Worm (Caenorhabditis elegans): ENCODE results near the gene Y51A2B.9.

The Y51A2B.9 gene

DNA sequence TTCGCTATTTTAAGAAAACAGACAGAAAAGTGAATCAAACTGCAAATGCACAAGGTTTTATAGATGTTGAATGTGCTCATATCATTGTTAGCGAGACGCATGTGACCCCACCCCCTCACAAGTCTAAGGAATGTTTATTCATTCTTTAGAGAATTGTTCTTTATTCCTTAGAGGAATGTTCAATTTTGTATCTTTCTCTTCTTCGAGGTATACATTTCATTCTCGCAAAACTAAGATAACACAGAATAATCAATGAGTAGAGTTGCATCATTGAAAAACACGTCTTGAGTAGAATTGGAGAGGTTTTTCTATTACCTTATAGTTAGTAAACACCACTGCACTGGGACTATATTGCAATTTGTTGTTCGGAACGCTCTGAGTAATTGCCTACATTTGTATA, 39.4 kb upstream of the Y51A2B.9 start, which contains the start of gene ZK262.20:
ZK262.20 (minus strand) TSS at position 101 of the 400 bp plus-strand sequence.
- TF ChIP-seq him-1 (tag; optimal IDR thresholded peaks at IDR 0.05) (no peak), hmg-1.2 (GFP tag; IDR thresholded peaks at IDR 0.05) (no peak), lir-1 (GFP tag; conservative IDR thresholded peaks at IDR 0.05) (no peak), tbp1 (GFP tag; optimal IDR thresholded peaks at IDR 0.05) (no peak), K11D2.4 (GFP tag; IDR thresholded peaks at IDR 0.05) (no peak), C06A6.2 (GFP tag; conservative IDR thresholded peaks at IDR 0.05) (no peak), ceh-79 (tag; optimal IDR thresholded peaks at IDR 0.05) (no peak), sea-2 (GFP tag; IDR thresholded peaks at IDR 0.05) (no peak), Y53G8AR.9 (GFP tag; conservative IDR thresholded peaks at IDR 0.05) (no peak), zim-3 (tag; optimal IDR thresholded peaks at IDR 0.05) (no peak), athp-1 (tag; optimal IDR thresholded peaks at IDR 0.05) (no peak), rec-8 (tag; optimal IDR thresholded peaks at IDR 0.05) (no peak), F22D6.2 (tag; optimal IDR thresholded peaks at IDR 0.05) (no peak), lsl-1 (GFP tag; optimal IDR thresholded peaks at IDR 0.05) (no peak), egrh-3 (GFP tag; IDR thresholded peaks at IDR 0.05) (no peak), F57A8.1 (GFP tag; optimal IDR thresholded peaks at IDR 0.05) (no peak), madf-3 (GFP tag; IDR thresholded peaks at IDR 0.05) (no peak)

DNA sequence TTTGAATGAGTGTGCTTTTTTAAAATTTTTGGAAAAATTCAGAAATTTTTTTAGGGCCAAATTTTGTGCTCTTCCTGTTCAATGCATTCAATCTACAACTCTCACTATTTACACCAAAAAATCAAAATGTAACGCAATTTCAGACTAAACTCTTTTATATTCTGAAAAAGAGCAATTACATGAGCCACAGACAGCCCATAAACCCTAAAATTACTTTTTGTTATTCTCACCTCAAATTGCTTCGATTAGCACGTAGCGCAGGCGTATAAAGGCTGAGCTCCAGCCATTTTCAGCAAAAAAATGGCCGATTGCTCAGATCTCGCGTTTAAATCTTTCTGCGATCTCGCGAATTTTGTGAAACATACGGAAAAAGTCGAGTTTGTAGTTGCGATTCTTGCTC, 35.9 kb upstream of the Y51A2B.9 start, which contains the start of gene srw-82:
srw-82 (plus strand) TSS at position 301 of the 400 bp plus-strand sequence.
- no peak for TF ChIP-seq rec-8 (tag; optimal IDR thresholded peaks at IDR 0.05)
- TF ChIP-seq him-1 (tag; optimal IDR thresholded peaks at IDR 0.05): no peak

DNA sequence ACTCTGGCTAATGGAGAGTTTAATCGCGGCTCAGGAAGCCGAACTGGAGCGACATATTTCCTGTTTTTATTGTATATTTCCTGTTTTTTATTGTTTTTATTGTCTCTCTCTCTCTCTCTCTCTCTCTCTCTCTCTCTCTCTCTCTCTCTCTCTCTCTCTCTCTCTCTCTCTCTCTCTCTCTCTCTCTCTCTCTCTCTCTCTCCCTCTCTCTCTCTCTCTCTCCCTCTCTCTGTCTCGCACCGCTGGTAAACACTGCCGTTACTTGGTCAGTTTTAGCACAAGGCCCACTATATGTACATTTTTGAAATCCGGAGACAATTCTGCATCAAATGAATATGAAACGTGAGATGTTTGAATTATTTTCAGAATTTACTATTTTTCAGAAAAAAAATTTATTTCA, 35.3 kb upstream of the Y51A2B.9 start:
- TF ChIP-seq madf-6 (GFP tag; IDR thresholded peaks at IDR 0.05) (no peak), mcd-1 (GFP tag; IDR thresholded peaks at IDR 0.05) (0 out of 2 replicates have a peak, but pooled peaks have one; percentile 12), egrh-3 (GFP tag; IDR thresholded peaks at IDR 0.05) (peak; percentile 81)

DNA sequence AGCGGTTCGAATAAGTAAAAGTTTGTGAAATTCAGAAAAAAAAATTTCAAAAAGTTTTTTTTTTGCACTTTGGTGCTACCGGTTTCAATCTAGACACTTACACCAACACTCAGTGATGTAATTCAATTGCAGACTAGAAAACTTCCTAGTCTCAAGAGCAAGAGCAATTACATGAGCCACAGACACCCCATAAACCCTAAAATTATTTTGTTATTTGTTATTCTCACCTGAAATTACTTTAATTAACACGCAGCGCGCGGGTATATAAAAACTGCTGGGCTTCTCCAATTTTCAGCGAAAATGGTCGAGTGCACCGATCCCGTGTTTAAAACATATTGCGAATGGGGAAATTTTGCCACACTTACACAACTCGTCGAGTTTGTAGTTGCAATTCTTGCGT, 30.7 kb upstream of the Y51A2B.9 start, which contains the start of gene srw-83:
srw-83 (plus strand) TSS at position 301 of the 400 bp plus-strand sequence.
- TF ChIP-seq dpff-1 (tag; optimal IDR thresholded peaks at IDR 0.05): no peak
- TF ChIP-seq lin-40 (tag; optimal IDR thresholded peaks at IDR 0.05): no peak
- no peak for TF ChIP-seq madf-3 (GFP tag; IDR thresholded peaks at IDR 0.05)
- TF ChIP-seq Y79H2A.3 (GFP tag; conservative IDR thresholded peaks at IDR 0.05): no peak
- no peak for TF ChIP-seq F52B5.7 (tag; optimal IDR thresholded peaks at IDR 0.05)
- no peak for TF ChIP-seq lsy-27 (tag; optimal IDR thresholded peaks at IDR 0.05; ENCODE audit: borderline replicate concordance, insufficient read depth)
- no peak for TF ChIP-seq madf-8 (GFP tag; conservative IDR thresholded peaks at IDR 0.05)
- no peak for TF ChIP-seq mes-4 (tag; optimal IDR thresholded peaks at IDR 0.05)
- TF ChIP-seq B0336.3 (GFP tag; IDR thresholded peaks at IDR 0.05): no peak
- TF ChIP-seq B0019.2 (GFP tag; conservative IDR thresholded peaks at IDR 0.05): no peak
- no peak for TF ChIP-seq C17E4.6 (GFP tag; IDR thresholded peaks at IDR 0.05)

DNA sequence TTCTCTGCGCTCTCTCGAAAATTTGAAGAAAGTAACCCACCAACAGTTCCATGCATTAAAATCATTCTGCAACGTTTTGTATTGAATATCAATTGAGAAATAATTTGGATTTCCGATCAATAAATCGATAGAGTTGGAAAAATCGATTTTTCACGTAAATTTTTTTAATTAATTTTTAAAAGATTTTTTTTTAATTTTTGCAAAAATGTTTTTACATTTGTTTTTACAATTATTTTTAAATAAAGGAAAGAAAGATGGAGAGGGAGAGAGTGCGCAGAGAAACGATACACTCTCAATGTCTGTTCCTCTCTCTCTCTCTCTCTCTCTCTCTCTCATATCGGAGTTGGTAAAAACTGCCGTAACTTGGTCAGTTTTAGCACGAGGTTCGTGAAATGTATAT, 30.0 kb upstream of the Y51A2B.9 start, which contains the start of gene ZK262.19:
ZK262.19 (minus strand) TSS at position 101 of the 400 bp plus-strand sequence.
- TF ChIP-seq cebp-1 (GFP tag; IDR thresholded peaks at IDR 0.05): no peak
- no peak for TF ChIP-seq cebp-1 (tag; optimal IDR thresholded peaks at IDR 0.05)
- no peak for TF ChIP-seq aptf-2 (GFP tag; conservative IDR thresholded peaks at IDR 0.05)
- no peak for TF ChIP-seq ceh-27 (GFP tag; optimal IDR thresholded peaks at IDR 0.05)
- TF ChIP-seq dpff-1 (tag; optimal IDR thresholded peaks at IDR 0.05): no peak
- no peak for TF ChIP-seq lir-1 (GFP tag; conservative IDR thresholded peaks at IDR 0.05)
- no peak for TF ChIP-seq let-526 (GFP tag; IDR thresholded peaks at IDR 0.05)
- TF ChIP-seq dox-1 (GFP tag; IDR thresholded peaks at IDR 0.05): no peak
- no peak for TF ChIP-seq madf-6 (GFP tag; IDR thresholded peaks at IDR 0.05)
- TF ChIP-seq K11D2.4 (GFP tag; IDR thresholded peaks at IDR 0.05): no peak
- TF ChIP-seq tbp1 (GFP tag; optimal IDR thresholded peaks at IDR 0.05): no peak
- no peak for TF ChIP-seq ztf-6 (GFP tag; IDR thresholded peaks at IDR 0.05)
- TF ChIP-seq mxl-1 (tag; optimal IDR thresholded peaks at IDR 0.05): no peak
- no peak for TF ChIP-seq lin-35 (GFP tag; optimal IDR thresholded peaks at IDR 0.05)

Data from whole organism, young adult.